Fruit fly (Drosophila melanogaster) ovary, adult (tissue): Measurements from ENCODE around the gene Gr98a.

Experiments used
- CG17801 ChIP-seq: fragments of 200-800 bp; optimal IDR thresholded peaks from 2 replicates; lab custom pipeline; 2019; ENCODE audit warnings: missing biosample characterization, mild to moderate bottlenecking, missing genetic modification characterization, moderate library complexity; ENCODE audit not compliant: partially characterized antibody

Gene Gr98a

dm6 chr3R:27520415-27520916, 32.7 kb downstream of the Gr98a start, which contains the start of gene CG12885:
TSS of gene CG12885 (plus strand) at chr3R:27520866.
- TF ChIP-seq CG17801 (GFP tag; lab: Kevin White, UChicago) = no peak

DNA sequence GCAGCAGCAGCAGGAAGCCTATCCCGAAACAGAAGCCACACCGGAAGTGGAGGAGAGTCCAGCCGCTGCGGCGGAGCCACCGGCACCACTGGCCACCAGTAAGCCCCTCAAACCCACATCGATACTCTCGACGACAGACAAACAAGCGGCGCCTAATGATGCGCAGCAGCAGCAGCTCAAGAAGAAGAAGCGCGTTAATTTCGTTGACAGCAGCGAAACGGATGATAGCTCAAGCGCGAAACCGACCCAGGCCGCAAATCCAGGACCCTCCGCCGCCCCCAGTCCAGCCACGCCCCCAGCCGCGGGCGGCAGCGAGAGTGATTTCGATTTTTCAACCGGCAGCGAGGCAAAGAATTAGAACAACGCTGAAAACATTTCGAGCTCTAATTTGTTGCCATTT, 45.5 kb downstream of the Gr98a start:
- TF ChIP-seq CG17801 (GFP tag; lab: Kevin White, UChicago) = no peak
